Worm (Caenorhabditis elegans) whole organism, late embryonic: ENCODE results near the gene str-102.

ENCODE experiments used
- C08G9.2 ChIP-seq: sonication (generic microtip); optimal IDR thresholded peaks from 2 replicates; lab custom pipeline; 2016; ENCODE audit warnings: mild to moderate bottlenecking, missing genetic modification characterization, moderate library complexity, missing compliant biosample characterization
- C38D4.7 ChIP-seq: fragments of 200-800 bp; sonication (Bioruptor generic); optimal IDR thresholded peaks from 2 replicates; lab custom pipeline; 2018; ENCODE audit warnings: mild to moderate bottlenecking, missing genetic modification characterization, moderate library complexity, missing compliant biosample characterization
- F13H6.1 ChIP-seq: sonication (generic microtip); optimal IDR thresholded peaks from 2 replicates; lab custom pipeline; 2016; ENCODE audit warnings: missing genetic modification characterization, missing compliant biosample characterization
- T23F11.4 ChIP-seq: fragments of 200-800 bp; sonication (Bioruptor generic); optimal IDR thresholded peaks from 2 replicates; lab custom pipeline; 2018; ENCODE audit warnings: mild to moderate bottlenecking, missing genetic modification characterization, missing compliant biosample characterization
- Y22D7AL.16 ChIP-seq: sonication (generic microtip); optimal IDR thresholded peaks from 2 replicates; lab custom pipeline; 2016; ENCODE audit warnings: missing genetic modification characterization, missing compliant biosample characterization
- ahr-1 ChIP-seq: sonication (generic microtip); optimal IDR thresholded peaks from 2 replicates; lab custom pipeline; 2016; ENCODE audit warnings: missing genetic modification characterization, missing compliant biosample characterization
- ceh-19 ChIP-seq: fragments of 200-800 bp; sonication (Bioruptor generic); optimal IDR thresholded peaks from 2 replicates; lab custom pipeline; 2018; ENCODE audit warnings: mild to moderate bottlenecking, missing genetic modification characterization, missing compliant biosample characterization
- ceh-24 ChIP-seq: sonication (generic microtip); optimal IDR thresholded peaks from 2 replicates; lab custom pipeline; 2016; ENCODE audit warnings: mild to moderate bottlenecking, missing genetic modification characterization, missing compliant biosample characterization
- ceh-45 ChIP-seq: fragments of 200-800 bp; sonication (Bioruptor generic); IDR thresholded peaks from 2 replicates; pipeline ENCODE4 v1.3.6; 2022; ENCODE audit warnings: missing genetic modification reagents, missing genetic modification characterization, missing compliant biosample characterization
- ceh-48 ChIP-seq: sonication (generic microtip); optimal IDR thresholded peaks from 2 replicates; lab custom pipeline; 2016; ENCODE audit warnings: missing genetic modification characterization, inconsistent platforms, missing compliant biosample characterization
- dmd-4 ChIP-seq: sonication (generic microtip); optimal IDR thresholded peaks from 2 replicates; lab custom pipeline; 2016; ENCODE audit warnings: borderline replicate concordance, missing genetic modification characterization, missing compliant biosample characterization
- dve-1 ChIP-seq: sonication (generic microtip); optimal IDR thresholded peaks from 2 replicates; lab custom pipeline; 2017; ENCODE audit warnings: antibody characterized with exemption, mild to moderate bottlenecking, missing genetic modification characterization, missing compliant biosample characterization
- eyg-1 ChIP-seq: sonication (generic microtip); optimal IDR thresholded peaks from 2 replicates; lab custom pipeline; 2016; ENCODE audit warnings: missing genotype, missing genetic modification characterization, missing compliant biosample characterization
- fax-1 ChIP-seq: sonication (generic microtip); optimal IDR thresholded peaks from 2 replicates; lab custom pipeline; 2016; ENCODE audit warnings: missing genotype, missing genetic modification characterization, missing compliant biosample characterization
- fkh-10 ChIP-seq: fragments of 150-350 bp; optimal IDR thresholded peaks from 2 replicates; lab custom pipeline; 2014; ENCODE audit warnings: missing biosample characterization, missing genetic modification reagents, missing genetic modification characterization
- fkh-6 ChIP-seq: sonication (generic microtip); optimal IDR thresholded peaks from 2 replicates; lab custom pipeline; 2016; ENCODE audit warnings: missing genetic modification characterization, missing compliant biosample characterization
- hlh-30 ChIP-seq: sonication (generic microtip); optimal IDR thresholded peaks from 2 replicates; lab custom pipeline; 2017; ENCODE audit warnings: antibody characterized with exemption, missing genetic modification characterization, missing compliant biosample characterization; ENCODE audit not compliant: insufficient read depth
- hlh-8 ChIP-seq: sonication (generic microtip); optimal IDR thresholded peaks from 2 replicates; lab custom pipeline; 2016; ENCODE audit warnings: missing genotype, missing genetic modification characterization, missing compliant biosample characterization
- lim-6 ChIP-seq: sonication (generic microtip); optimal IDR thresholded peaks from 2 replicates; lab custom pipeline; 2016; ENCODE audit warnings: missing genetic modification characterization, missing compliant biosample characterization
- lin-11 ChIP-seq: fragments of 200-800 bp; sonication (Bioruptor generic); optimal IDR thresholded peaks from 2 replicates; lab custom pipeline; 2018; ENCODE audit warnings: mild to moderate bottlenecking, missing genetic modification characterization, missing compliant biosample characterization
- madf-2 ChIP-seq: sonication (generic microtip); optimal IDR thresholded peaks from 2 replicates; lab custom pipeline; 2017; ENCODE audit warnings: missing genetic modification characterization, missing compliant biosample characterization
- nhr-232 ChIP-seq: sonication (generic microtip); optimal IDR thresholded peaks from 2 replicates; lab custom pipeline; 2016; ENCODE audit warnings: missing genetic modification characterization, missing compliant biosample characterization
- pag-3 ChIP-seq: sonication (generic microtip); optimal IDR thresholded peaks from 2 replicates; lab custom pipeline; 2016; ENCODE audit warnings: missing compliant biosample characterization, missing genetic modification characterization, borderline replicate concordance
- pax-1 ChIP-seq: fragments of 150-350 bp; optimal IDR thresholded peaks from 2 replicates; lab custom pipeline; 2014; ENCODE audit warnings: missing biosample characterization, missing genetic modification characterization
- pha-2 ChIP-seq: sonication (generic microtip); optimal IDR thresholded peaks from 2 replicates; lab custom pipeline; 2017; ENCODE audit warnings: mild to moderate bottlenecking, missing genetic modification characterization, missing compliant biosample characterization
- pha-4 ChIP-seq: fragments of 150-350 bp; optimal IDR thresholded peaks from 2 replicates; lab custom pipeline; 2018; ENCODE audit warnings: missing biosample characterization, missing genetic modification reagents, missing genetic modification characterization
- sdc-2 ChIP-seq: sonication (generic microtip); optimal IDR thresholded peaks from 2 replicates; lab custom pipeline; 2016; ENCODE audit warnings: missing genotype, missing genetic modification characterization, missing compliant biosample characterization
- sox-4 ChIP-seq: sonication (generic microtip); optimal IDR thresholded peaks from 2 replicates; lab custom pipeline; 2017; ENCODE audit warnings: mild to moderate bottlenecking, missing genetic modification characterization, inconsistent platforms, missing compliant biosample characterization
- syd-9 ChIP-seq: sonication (generic microtip); optimal IDR thresholded peaks from 2 replicates; lab custom pipeline; 2016; ENCODE audit warnings: mild to moderate bottlenecking, missing genetic modification characterization, moderate library complexity, missing compliant biosample characterization
- tbx-7 ChIP-seq: sonication (generic microtip); optimal IDR thresholded peaks from 2 replicates; lab custom pipeline; 2016; ENCODE audit warnings: missing genotype, missing genetic modification characterization, missing compliant biosample characterization
- ttx-3 ChIP-seq: sonication (generic microtip); optimal IDR thresholded peaks from 2 replicates; lab custom pipeline; 2016; ENCODE audit warnings: missing genetic modification reagents, missing genetic modification characterization, missing compliant biosample characterization
- unc-3 ChIP-seq, 2 experiments: fragments of 200-800 bp in 1 of 2; sonication (Bioruptor generic) in 1 of 2; sonication (generic microtip) in 1 of 2; conservative IDR thresholded peaks in 1 of 2; optimal IDR thresholded peaks in 1 of 2; 2 replicates each; pipeline versions ENCODE4 v1.3.6 to Lab custom; 2016 to 2022; ENCODE audit warnings: missing compliant biosample characterization in 2 of 2, missing genetic modification characterization in 2 of 2, missing genetic modification reagents in 1 of 2
- unc-42 ChIP-seq: sonication (generic microtip); optimal IDR thresholded peaks from 2 replicates; lab custom pipeline; 2016; ENCODE audit warnings: missing genotype, missing genetic modification characterization, missing compliant biosample characterization
- unc-55 ChIP-seq: sonication (generic microtip); optimal IDR thresholded peaks from 2 replicates; lab custom pipeline; 2017; ENCODE audit warnings: missing biosample characterization, missing genetic modification reagents, missing genetic modification characterization
- unc-86 ChIP-seq: sonication (generic microtip); optimal IDR thresholded peaks from 2 replicates; lab custom pipeline; 2016; ENCODE audit warnings: missing genetic modification characterization, missing compliant biosample characterization
- zip-5 ChIP-seq: sonication (generic microtip); optimal IDR thresholded peaks from 2 replicates; lab custom pipeline; 2016; ENCODE audit warnings: missing genetic modification characterization, missing compliant biosample characterization

str-102 gene

ce11 chrV:15344481-15344880 lies 40.4 kb upstream of the str-102 start, which contains the start of gene wrt-8:
Gene wrt-8, minus strand, starts transcription at chrV:15344581.
- TF ChIP-seq fkh-10 (GFP tag; lab: Kevin White, UChicago), result no peak
- no peak for TF ChIP-seq fax-1 (tag; lab: Kevin White, UChicago)
- TF ChIP-seq unc-55, result no peak
- TF ChIP-seq eyg-1 (tag; lab: Kevin White, UChicago), result no peak
- no peak for TF ChIP-seq zip-5 (tag; lab: Kevin White, UChicago)
- no peak for TF ChIP-seq ceh-24 (tag; lab: Kevin White, UChicago)
- TF ChIP-seq Y22D7AL.16, result no peak
- TF ChIP-seq pag-3 (tag; lab: Kevin White, UChicago), result no peak
- TF ChIP-seq dmd-4 (tag; lab: Kevin White, UChicago), result no peak
- TF ChIP-seq ceh-45 (GFP tag; lab: Robert Waterston, UW), result no peak
- TF ChIP-seq hlh-30 (tag; lab: Kevin White, UChicago), result no peak
- TF ChIP-seq ceh-19 (GFP tag; lab: Kevin White, UChicago), result no peak
- TF ChIP-seq unc-86, result no peak
- no peak for TF ChIP-seq dve-1
- TF ChIP-seq madf-2 (tag; lab: Kevin White, UChicago), result no peak

- TF ChIP-seq unc-42 (tag; lab: Kevin White, UChicago) (no peak), pax-1 (no peak), lim-6 (tag; lab: Kevin White, UChicago) (no peak), C38D4.7 (GFP tag; lab: Kevin White, UChicago) (no peak), lin-11 (tag; lab: Kevin White, UChicago) (no peak), fax-1 (tag; lab: Kevin White, UChicago) (no peak), fkh-6 (tag; lab: Kevin White, UChicago) (no peak), pha-4 (no peak), unc-86 (no peak), ceh-19 (GFP tag; lab: Kevin White, UChicago) (no peak), F13H6.1 (tag; lab: Kevin White, UChicago) (no peak), syd-9 (tag; lab: Kevin White, UChicago) (no peak), hlh-8 (tag; lab: Kevin White, UChicago) (no peak)
Observed at ce11 chrV:15347292-15347691, 37.5 kb upstream of the str-102 start, which contains the start of gene C29F3.3. Gene C29F3.3, minus strand, starts transcription at chrV:15347392.

- TF ChIP-seq C08G9.2 (no peak), nhr-232 (no peak), sdc-2 (tag; lab: Kevin White, UChicago) (no peak), ttx-3 (tag; lab: Kevin White, UChicago) (no peak), ceh-45 (GFP tag; lab: Robert Waterston, UW) (no peak), madf-2 (tag; lab: Kevin White, UChicago) (no peak), ceh-48 (tag; lab: Kevin White, UChicago) (no peak), pha-2 (tag; lab: Kevin White, UChicago) (no peak), T23F11.4 (GFP tag; lab: Kevin White, UChicago) (no peak), lin-11 (tag; lab: Kevin White, UChicago) (no peak), tbx-7 (tag; lab: Kevin White, UChicago) (no peak), unc-3 (GFP tag; conservative IDR thresholded peaks at IDR 0.05; lab: Robert Waterston, UW) (no peak), unc-3 (tag; optimal IDR thresholded peaks at IDR 0.05; lab: Kevin White, UChicago) (no peak), F13H6.1 (tag; lab: Kevin White, UChicago) (no peak), hlh-8 (tag; lab: Kevin White, UChicago) (no peak), ahr-1 (tag; lab: Kevin White, UChicago) (no peak), sox-4 (tag; lab: Kevin White, UChicago) (no peak)
Observed at ce11 chrV:15349044-15349443, 35.8 kb upstream of the str-102 start, which contains the start of gene clec-230. Gene clec-230, minus strand, starts transcription at chrV:15349144.
